Worm (Caenorhabditis elegans) whole organism, late embryonic: ENCODE data around the gene R05F9.11.
"Not testable (repeated sequence)": the region's sequence is repeated elsewhere in the genome, so short reads cannot be mapped to it uniquely, and the experiment has no call there.

Source experiments
- F13H6.1 ChIP-seq: sonication (generic microtip); optimal IDR thresholded peaks from 2 replicates; lab custom pipeline; 2016; ENCODE audit warnings: missing genetic modification characterization, missing compliant biosample characterization
- ahr-1 ChIP-seq: sonication (generic microtip); optimal IDR thresholded peaks from 2 replicates; lab custom pipeline; 2016; ENCODE audit warnings: missing genetic modification characterization, missing compliant biosample characterization
- ama-1 ChIP-seq: fragments of 150-350 bp; optimal IDR thresholded peaks from 2 replicates; lab custom pipeline; 2014
- ceh-19 ChIP-seq: fragments of 200-800 bp; sonication (Bioruptor generic); optimal IDR thresholded peaks from 2 replicates; lab custom pipeline; 2018; ENCODE audit warnings: mild to moderate bottlenecking, missing genetic modification characterization, missing compliant biosample characterization
- ceh-2 ChIP-seq: sonication (generic microtip); optimal IDR thresholded peaks from 2 replicates; lab custom pipeline; 2016; ENCODE audit warnings: missing genotype, missing genetic modification characterization, missing compliant biosample characterization
- ceh-22 ChIP-seq: sonication (generic microtip); optimal IDR thresholded peaks from 2 replicates; lab custom pipeline; 2017; ENCODE audit warnings: missing biosample characterization, missing genetic modification characterization
- ceh-30 ChIP-seq: fragments of 150-350 bp; optimal IDR thresholded peaks from 2 replicates; lab custom pipeline; 2014; ENCODE audit warnings: missing biosample characterization, missing genetic modification characterization
- ceh-34 ChIP-seq: sonication (generic microtip); optimal IDR thresholded peaks from 2 replicates; lab custom pipeline; 2016; ENCODE audit warnings: mild to moderate bottlenecking, missing genetic modification characterization, missing compliant biosample characterization
- ceh-45 ChIP-seq: fragments of 200-800 bp; sonication (Bioruptor generic); IDR thresholded peaks from 2 replicates; pipeline ENCODE4 v1.3.6; 2022; ENCODE audit warnings: missing genetic modification reagents, missing genetic modification characterization, missing compliant biosample characterization
- ceh-9 ChIP-seq: sonication (generic microtip); optimal IDR thresholded peaks from 2 replicates; lab custom pipeline; 2016; ENCODE audit warnings: mild to moderate bottlenecking, missing genetic modification characterization, inconsistent platforms, missing compliant biosample characterization
- che-1 ChIP-seq: sonication (generic microtip); optimal IDR thresholded peaks from 2 replicates; lab custom pipeline; 2016; ENCODE audit warnings: mild to moderate bottlenecking, missing genetic modification characterization, missing compliant biosample characterization
- elt-2 ChIP-seq: sonication (generic microtip); optimal IDR thresholded peaks from 2 replicates; lab custom pipeline; 2016; ENCODE audit warnings: missing genetic modification reagents, missing genetic modification characterization, missing compliant biosample characterization
- elt-4 ChIP-seq: sonication (generic microtip); optimal IDR thresholded peaks from 2 replicates; lab custom pipeline; 2016; ENCODE audit warnings: missing genetic modification characterization, missing compliant biosample characterization
- ets-4 ChIP-seq: sonication (generic microtip); optimal IDR thresholded peaks from 2 replicates; lab custom pipeline; 2016; ENCODE audit warnings: missing genetic modification characterization, missing compliant biosample characterization
- eyg-1 ChIP-seq: sonication (generic microtip); optimal IDR thresholded peaks from 2 replicates; lab custom pipeline; 2016; ENCODE audit warnings: missing genotype, missing genetic modification characterization, missing compliant biosample characterization
- fax-1 ChIP-seq: sonication (generic microtip); optimal IDR thresholded peaks from 2 replicates; lab custom pipeline; 2016; ENCODE audit warnings: missing genotype, missing genetic modification characterization, missing compliant biosample characterization
- fkh-6 ChIP-seq: sonication (generic microtip); optimal IDR thresholded peaks from 2 replicates; lab custom pipeline; 2016; ENCODE audit warnings: missing genetic modification characterization, missing compliant biosample characterization
- hlh-8 ChIP-seq: sonication (generic microtip); optimal IDR thresholded peaks from 2 replicates; lab custom pipeline; 2016; ENCODE audit warnings: missing genotype, missing genetic modification characterization, missing compliant biosample characterization
- lim-6 ChIP-seq: sonication (generic microtip); optimal IDR thresholded peaks from 2 replicates; lab custom pipeline; 2016; ENCODE audit warnings: missing genetic modification characterization, missing compliant biosample characterization
- mec-3 ChIP-seq: sonication (generic microtip); optimal IDR thresholded peaks from 2 replicates; lab custom pipeline; 2016; ENCODE audit warnings: borderline replicate concordance, missing genetic modification characterization, missing compliant biosample characterization
- nhr-232 ChIP-seq: sonication (generic microtip); optimal IDR thresholded peaks from 2 replicates; lab custom pipeline; 2016; ENCODE audit warnings: missing genetic modification characterization, missing compliant biosample characterization
- pag-3 ChIP-seq: sonication (generic microtip); optimal IDR thresholded peaks from 2 replicates; lab custom pipeline; 2016; ENCODE audit warnings: missing compliant biosample characterization, missing genetic modification characterization, borderline replicate concordance
- pat-9 ChIP-seq: fragments of 200-800 bp; sonication (Bioruptor generic); optimal IDR thresholded peaks from 2 replicates; lab custom pipeline; 2018; ENCODE audit warnings: mild to moderate bottlenecking, missing genetic modification characterization, moderate library complexity, missing compliant biosample characterization
- pqm-1 ChIP-seq: sonication (generic microtip); optimal IDR thresholded peaks from 2 replicates; lab custom pipeline; 2016; ENCODE audit warnings: missing genetic modification characterization, missing compliant biosample characterization
- ref-2 ChIP-seq: sonication (generic microtip); optimal IDR thresholded peaks from 2 replicates; lab custom pipeline; 2016; ENCODE audit warnings: missing genetic modification characterization, missing compliant biosample characterization
- rnt-1 ChIP-seq: sonication (generic microtip); optimal IDR thresholded peaks from 2 replicates; lab custom pipeline; 2016; ENCODE audit warnings: missing genetic modification characterization, missing compliant biosample characterization
- tbx-2 ChIP-seq: sonication (generic microtip); optimal IDR thresholded peaks from 2 replicates; lab custom pipeline; 2016; ENCODE audit warnings: missing genetic modification characterization, missing compliant biosample characterization
- tbx-7 ChIP-seq: sonication (generic microtip); optimal IDR thresholded peaks from 2 replicates; lab custom pipeline; 2016; ENCODE audit warnings: missing genotype, missing genetic modification characterization, missing compliant biosample characterization
- ttx-3 ChIP-seq: sonication (generic microtip); optimal IDR thresholded peaks from 2 replicates; lab custom pipeline; 2016; ENCODE audit warnings: missing genetic modification reagents, missing genetic modification characterization, missing compliant biosample characterization
- unc-3 ChIP-seq, 2 experiments: fragments of 200-800 bp in 1 of 2; sonication (Bioruptor generic) in 1 of 2; sonication (generic microtip) in 1 of 2; conservative IDR thresholded peaks in 1 of 2; optimal IDR thresholded peaks in 1 of 2; 2 replicates each; pipeline versions ENCODE4 v1.3.6 to Lab custom; 2016 to 2022; ENCODE audit warnings: missing compliant biosample characterization in 2 of 2, missing genetic modification characterization in 2 of 2, missing genetic modification reagents in 1 of 2
- unc-42 ChIP-seq: sonication (generic microtip); optimal IDR thresholded peaks from 2 replicates; lab custom pipeline; 2016; ENCODE audit warnings: missing genotype, missing genetic modification characterization, missing compliant biosample characterization
- unc-55 ChIP-seq: sonication (generic microtip); optimal IDR thresholded peaks from 2 replicates; lab custom pipeline; 2017; ENCODE audit warnings: missing biosample characterization, missing genetic modification reagents, missing genetic modification characterization
- zip-5 ChIP-seq: sonication (generic microtip); optimal IDR thresholded peaks from 2 replicates; lab custom pipeline; 2016; ENCODE audit warnings: missing genetic modification characterization, missing compliant biosample characterization
- ztf-16 ChIP-seq: sonication (generic microtip); optimal IDR thresholded peaks from 2 replicates; lab custom pipeline; 2017; ENCODE audit warnings: missing genetic modification characterization, missing compliant biosample characterization

R05F9.11 gene

ce11 chrII:4920608-4921007, 6.6 kb upstream of the R05F9.11 start:
- TF ChIP-seq elt-2 (tag; lab: Kevin White, UChicago) (peak; percentile 83), ceh-2 (tag; lab: Kevin White, UChicago) (no peak), ceh-9 (tag; lab: Kevin White, UChicago) (no peak)

ce11 chrII:4918501-4919021, 4.5 kb upstream of the R05F9.11 start:
- TF ChIP-seq ceh-19 (GFP tag; lab: Kevin White, UChicago): no peak
- TF ChIP-seq ref-2 (tag; lab: Kevin White, UChicago): no peak
- no peak for TF ChIP-seq hlh-8 (tag; lab: Kevin White, UChicago)
- no peak for TF ChIP-seq unc-3 (GFP tag; conservative IDR thresholded peaks at IDR 0.05; lab: Robert Waterston, UW)
- TF ChIP-seq unc-3 (tag; optimal IDR thresholded peaks at IDR 0.05; lab: Kevin White, UChicago): no peak
- TF ChIP-seq, all 69 proteins: peak for 0

- TF ChIP-seq ztf-16, ceh-22, pqm-1 (tag; lab: Kevin White, UChicago): not testable (repeated sequence)
Measured at ce11 chrII:4916462-4916861, 2.4 kb upstream of the R05F9.11 start, which contains the start of gene msp-31. Gene msp-31 (minus strand): TSS chrII:4916562.

ce11 chrII:4915572-4915971, 1.6 kb upstream of the R05F9.11 start:
- TF ChIP-seq elt-4 (no peak), ets-4 (no peak), tbx-7 (tag; lab: Kevin White, UChicago) (no peak), ceh-30 (tag; lab: Kevin White, UChicago) (no peak), rnt-1 (tag; lab: Kevin White, UChicago) (no peak), ama-1 (lab: Kevin White, UChicago) (no peak), ceh-9 (tag; lab: Kevin White, UChicago) (no peak), lim-6 (tag; lab: Kevin White, UChicago) (no peak), mec-3 (tag; lab: Kevin White, UChicago) (no peak)

ce11 chrII:4908160-4908559, 5.9 kb downstream of the R05F9.11 start:
- no peak for TF ChIP-seq rnt-1 (tag; lab: Kevin White, UChicago)
- TF ChIP-seq ztf-16 (tag; lab: Kevin White, UChicago): no peak
- TF ChIP-seq ahr-1 (tag; lab: Kevin White, UChicago): no peak
- TF ChIP-seq fkh-6 (tag; lab: Kevin White, UChicago): no peak
- TF ChIP-seq pag-3 (tag; lab: Kevin White, UChicago): no peak
- TF ChIP-seq ttx-3 (tag; lab: Kevin White, UChicago): no peak
- TF ChIP-seq fax-1 (tag; lab: Kevin White, UChicago): no peak
- TF ChIP-seq elt-2 (tag; lab: Kevin White, UChicago): peak; percentile 22
- peak; percentile 38 for TF ChIP-seq unc-42 (tag; lab: Kevin White, UChicago)
- no peak for TF ChIP-seq ceh-2 (tag; lab: Kevin White, UChicago)
- no peak for TF ChIP-seq zip-5 (tag; lab: Kevin White, UChicago)
- TF ChIP-seq ceh-22 (tag; lab: Kevin White, UChicago): peak; percentile 19
- TF ChIP-seq che-1 (tag; lab: Kevin White, UChicago): no peak
- TF ChIP-seq nhr-232: no peak
- TF ChIP-seq eyg-1 (tag; lab: Kevin White, UChicago): no peak
- TF ChIP-seq unc-55 (GFP tag; lab: Kevin White, UChicago): peak; percentile 48
- TF ChIP-seq tbx-2 (tag; lab: Kevin White, UChicago): no peak
- no peak for TF ChIP-seq ceh-34 (tag; lab: Kevin White, UChicago)

ce11 chrII:4905883-4906282, 8.1 kb downstream of the R05F9.11 start:
- TF ChIP-seq pat-9 (tag; lab: Kevin White, UChicago) (no peak), F13H6.1 (no peak), ceh-45 (GFP tag; lab: Robert Waterston, UW) (no peak)
